Worm (Caenorhabditis elegans): ENCODE results near the gene R05G9.3.

Gene R05G9.3

ce11 chrII:6486344-6486743 lies 15.0 kb downstream of the R05G9.3 start (continued):
- TF ChIP-seq elt-3 (tag; optimal IDR thresholded peaks at IDR 0.05) (no peak), fkh-8 (tag; optimal IDR thresholded peaks at IDR 0.05) (no peak), nhr-90 (tag; optimal IDR thresholded peaks at IDR 0.05; ENCODE audit: poor library complexity) (no peak), nhr-28 (tag; optimal IDR thresholded peaks at IDR 0.05) (no peak), lin-15B (tag; optimal IDR thresholded peaks at IDR 0.05) (no peak), aly-2 (tag; optimal IDR thresholded peaks at IDR 0.05) (no peak), sox-4 (tag; optimal IDR thresholded peaks at IDR 0.05) (no peak), elt-2 (tag; optimal IDR thresholded peaks at IDR 0.05) (peak; percentile 2), grh-1 (GFP tag; IDR thresholded peaks at IDR 0.05) (no peak), dsc-1 (tag; optimal IDR thresholded peaks at IDR 0.05) (no peak), mab-9 (GFP tag; IDR thresholded peaks at IDR 0.05) (no peak), unc-98 (GFP tag; IDR thresholded peaks at IDR 0.05) (no peak), Y116A8C.19 (tag; optimal IDR thresholded peaks at IDR 0.05; ENCODE audit: borderline replicate concordance) (no peak), nhr-71 (tag; optimal IDR thresholded peaks at IDR 0.05) (peak; percentile 72), xbp-1 (tag; optimal IDR thresholded peaks at IDR 0.05) (no peak), jun-1 (tag; optimal IDR thresholded peaks at IDR 0.05) (no peak), efl-3 (GFP tag; optimal IDR thresholded peaks at IDR 0.05) (no peak), ets-5 (GFP tag; IDR thresholded peaks at IDR 0.05) (no peak), sptf-1 (tag; optimal IDR thresholded peaks at IDR 0.05) (no peak), nhr-20 (tag; optimal IDR thresholded peaks at IDR 0.05) (peak; percentile 41), skn-1 (tag; optimal IDR thresholded peaks at IDR 0.05) (no peak), unc-130 (tag; optimal IDR thresholded peaks at IDR 0.05) (peak; percentile 25), nhr-84 (tag; optimal IDR thresholded peaks at IDR 0.05) (no peak), ztf-4 (tag; optimal IDR thresholded peaks at IDR 0.05) (no peak), swsn-7 (tag; optimal IDR thresholded peaks at IDR 0.05) (no peak), mdl-1 (tag; optimal IDR thresholded peaks at IDR 0.05) (no peak), nhr-77 (tag; optimal IDR thresholded peaks at IDR 0.05) (no peak), fkh-4 (tag; optimal IDR thresholded peaks at IDR 0.05; ENCODE audit: borderline replicate concordance) (no peak), hlh-4 (tag; optimal IDR thresholded peaks at IDR 0.05) (no peak), fkh-10 (GFP tag; optimal IDR thresholded peaks at IDR 0.05) (no peak), nhr-12 (tag; optimal IDR thresholded peaks at IDR 0.05) (no peak)

ce11 chrII:6484876-6485526 lies 16.3 kb downstream of the R05G9.3 start, which contains the start of the genes lido-16 and plpp-1.2:
lido-16 (minus strand) TSS chrII:6484976.
plpp-1.2 (plus strand) TSS chrII:6485476.
- TF ChIP-seq sptf-1 (tag; optimal IDR thresholded peaks at IDR 0.05) (no peak), nhr-85 (tag) (no peak), pax-3 (tag; optimal IDR thresholded peaks at IDR 0.05) (no peak), irx-1 (tag; optimal IDR thresholded peaks at IDR 0.05) (no peak)

- no peak for TF ChIP-seq ces-1 (GFP tag; optimal IDR thresholded peaks at IDR 0.05)
- TF ChIP-seq dpl-1 (GFP tag; optimal IDR thresholded peaks at IDR 0.05), result no peak
- TF ChIP-seq pag-3 (tag; optimal IDR thresholded peaks at IDR 0.05; ENCODE audit: borderline replicate concordance, insufficient read depth), result no peak
- no peak for TF ChIP-seq hpl-2 (GFP tag; optimal IDR thresholded peaks at IDR 0.05)
- TF ChIP-seq mab-9 (GFP tag; IDR thresholded peaks at IDR 0.05), result no peak
- no peak for TF ChIP-seq nhr-28 (tag; optimal IDR thresholded peaks at IDR 0.05)
- TF ChIP-seq egl-27 (tag; optimal IDR thresholded peaks at IDR 0.05), result no peak
- no peak for TF ChIP-seq ceh-88 (GFP tag; IDR thresholded peaks at IDR 0.05)
- TF ChIP-seq lin-14 (GFP tag; optimal IDR thresholded peaks at IDR 0.05), result peak; percentile 65
- TF ChIP-seq nhr-71 (tag; optimal IDR thresholded peaks at IDR 0.05), result peak; percentile 21
- TF ChIP-seq rnt-1 (tag; optimal IDR thresholded peaks at IDR 0.05), result peak; percentile 67
- TF ChIP-seq dsc-1 (tag; optimal IDR thresholded peaks at IDR 0.05), result no peak
- TF ChIP-seq unc-130 (tag; optimal IDR thresholded peaks at IDR 0.05), result peak; percentile 19
- no peak for TF ChIP-seq irx-1 (tag; optimal IDR thresholded peaks at IDR 0.05)
- no peak for TF ChIP-seq hlh-17 (GFP tag; optimal IDR thresholded peaks at IDR 0.05; ENCODE audit: borderline replicate concordance)
- no peak for TF ChIP-seq mdl-1 (tag; optimal IDR thresholded peaks at IDR 0.05)
- TF ChIP-seq ztf-4 (tag; optimal IDR thresholded peaks at IDR 0.05), result no peak
- TF ChIP-seq nhr-90 (tag; optimal IDR thresholded peaks at IDR 0.05; ENCODE audit: poor library complexity), result no peak
- TF ChIP-seq efl-1 (optimal IDR thresholded peaks at IDR 0.05), result no peak
- TF ChIP-seq efl-1 (GFP tag; optimal IDR thresholded peaks at IDR 0.05 in 1 of 2), result peak in 1 of 2 experiments; percentile 81
- no peak for TF ChIP-seq fos-1 (tag; optimal IDR thresholded peaks at IDR 0.05)
- no peak for TF ChIP-seq ztf-11 (tag; optimal IDR thresholded peaks at IDR 0.05)
Observed at ce11 chrII:6482762-6483161, 18.6 kb downstream of the R05G9.3 start.

Data from whole organism, L1 larva.